Worm (Caenorhabditis elegans) whole organism, mixed stage, embryonic: ENCODE data around the gene B0310.6.

ENCODE experiments used
- blmp-1 ChIP-seq: fragments of 150-350 bp; optimal IDR thresholded peaks from 2 replicates; lab custom pipeline; 2014; ENCODE audit warnings: missing biosample characterization, missing genetic modification characterization
- elt-3 ChIP-seq: fragments of 150-350 bp; optimal IDR thresholded peaks from 2 replicates; lab custom pipeline; 2014; ENCODE audit warnings: missing biosample characterization, missing genetic modification characterization
- lin-13 ChIP-seq: fragments of 150-350 bp; optimal IDR thresholded peaks from 2 replicates; lab custom pipeline; 2014; ENCODE audit warnings: missing biosample characterization, missing genetic modification characterization
- lsy-2 ChIP-seq: fragments of 150-350 bp; optimal IDR thresholded peaks from 2 replicates; lab custom pipeline; 2014; ENCODE audit warnings: missing biosample characterization, missing genetic modification characterization
- nhr-237 ChIP-seq: fragments of 150-350 bp; optimal IDR thresholded peaks from 2 replicates; lab custom pipeline; 2014; ENCODE audit warnings: missing biosample characterization, missing genetic modification characterization
- nhr-28 ChIP-seq: fragments of 150-350 bp; optimal IDR thresholded peaks from 2 replicates; lab custom pipeline; 2014; ENCODE audit warnings: missing biosample characterization, missing genetic modification characterization
- nhr-76 ChIP-seq: sonication (generic microtip); optimal IDR thresholded peaks from 2 replicates; lab custom pipeline; 2017; ENCODE audit warnings: missing biosample characterization, missing genetic modification characterization
- snpc-4 ChIP-seq: fragments of 150-350 bp; optimal IDR thresholded peaks from 2 replicates; lab custom pipeline; 2014; ENCODE audit warnings: missing biosample characterization, missing genetic modification characterization
- ztf-11 ChIP-seq: fragments of 150-350 bp; optimal IDR thresholded peaks from 2 replicates; lab custom pipeline; 2014; ENCODE audit warnings: missing biosample characterization, missing genetic modification characterization

ce11 chrX:505014-505413 is 25.8 kb downstream of the B0310.6 start:
- TF ChIP-seq blmp-1 (no peak), lin-13 (tag; lab: Kevin White, UChicago) (no peak), snpc-4 (tag; lab: Kevin White, UChicago) (no peak), lsy-2 (no peak), nhr-237 (tag; lab: Kevin White, UChicago) (no peak), elt-3 (tag; lab: Kevin White, UChicago) (no peak), nhr-28 (no peak), ztf-11 (tag; lab: Kevin White, UChicago) (no peak), nhr-76 (tag; lab: Kevin White, UChicago) (no peak)
